Fruit fly (Drosophila melanogaster) whole organism, embryonic: ENCODE measurements around the gene Mrtf.

Source experiments
- Atf-2 ChIP-seq: fragments of 200-800 bp; sonication (Bioruptor generic); optimal IDR thresholded peaks from 2 replicates; lab custom pipeline; 2016; ENCODE audit warnings: missing biosample characterization, missing genetic modification characterization
- BtbVII ChIP-seq: fragments of 200-800 bp; sonication (Bioruptor generic); optimal IDR thresholded peaks from 3 replicates; lab custom pipeline; 2017; ENCODE audit warnings: missing biosample characterization, mild to moderate bottlenecking, missing genetic modification characterization
- CG10209 ChIP-seq: fragments of 200-800 bp; sonication (Bioruptor generic); optimal IDR thresholded peaks from 3 replicates; lab custom pipeline; 2017; ENCODE audit warnings: missing biosample characterization, mild to moderate bottlenecking, missing genetic modification characterization, missing genetic modification reagents
- CG11456 ChIP-seq: fragments of 200-800 bp; sonication (Bioruptor generic); IDR thresholded peaks from 3 replicates; pipeline ENCODE4 v1.3.6; 2022; ENCODE audit warnings: missing biosample characterization, missing genetic modification characterization
- CG11696 ChIP-seq: fragments of 200-800 bp; sonication (Bioruptor generic); IDR thresholded peaks from 2 replicates; pipeline ENCODE4 v1.3.6; 2022; ENCODE audit warnings: missing biosample characterization, missing genetic modification characterization
- CG12071 ChIP-seq: fragments of 200-800 bp; sonication (Bioruptor generic); optimal IDR thresholded peaks from 3 replicates; lab custom pipeline; 2018; ENCODE audit warnings: missing biosample characterization, mild to moderate bottlenecking, missing genetic modification characterization
- CG13287 ChIP-seq: fragments of 200-800 bp; sonication (Bioruptor generic); IDR thresholded peaks from 2 replicates; pipeline ENCODE4 v1.3.6; 2022; ENCODE audit warnings: missing biosample characterization, missing genetic modification characterization; ENCODE audit not compliant: partially characterized antibody
- CG15269 ChIP-seq: fragments of 200-800 bp; sonication (Bioruptor generic); optimal IDR thresholded peaks from 2 replicates; lab custom pipeline; 2018; ENCODE audit warnings: missing biosample characterization, mild to moderate bottlenecking, missing genetic modification characterization, moderate library complexity
- CG1603 ChIP-seq: fragments of 200-800 bp; sonication (Bioruptor generic); optimal IDR thresholded peaks from 2 replicates; lab custom pipeline; 2019; ENCODE audit warnings: missing biosample characterization, mild to moderate bottlenecking, missing genetic modification characterization, moderate library complexity
- CG16815 ChIP-seq: fragments of 200-800 bp; sonication (Bioruptor generic); optimal IDR thresholded peaks from 3 replicates; lab custom pipeline; 2017; ENCODE audit warnings: missing biosample characterization, mild to moderate bottlenecking, missing genetic modification characterization
- CG17359 ChIP-seq: fragments of 200-800 bp; sonication (Bioruptor generic); optimal IDR thresholded peaks from 3 replicates; lab custom pipeline; 2018; ENCODE audit warnings: missing biosample characterization, mild to moderate bottlenecking, missing genetic modification characterization, moderate library complexity
- CG31224 ChIP-seq: fragments of 200-800 bp; sonication (Bioruptor generic); IDR thresholded peaks from 2 replicates; pipeline ENCODE4 v1.3.6; 2022; ENCODE audit warnings: missing biosample characterization, missing genetic modification characterization
- CG3163 ChIP-seq: fragments of 200-800 bp; sonication (Bioruptor generic); optimal IDR thresholded peaks from 3 replicates; lab custom pipeline; 2016; ENCODE audit warnings: missing biosample characterization, missing genetic modification characterization
- CG33213 ChIP-seq: fragments of 200-800 bp; sonication (Bioruptor generic); optimal IDR thresholded peaks from 3 replicates; lab custom pipeline; 2016; ENCODE audit warnings: missing biosample characterization, missing genetic modification characterization
- CG8281 ChIP-seq: fragments of 200-800 bp; sonication (Bioruptor generic); optimal IDR thresholded peaks from 2 replicates; lab custom pipeline; 2018; ENCODE audit warnings: missing biosample characterization, mild to moderate bottlenecking, missing genetic modification characterization, moderate library complexity
- CG9437 ChIP-seq: fragments of 200-800 bp; sonication (Bioruptor generic); optimal IDR thresholded peaks from 2 replicates; lab custom pipeline; 2018; ENCODE audit warnings: missing biosample characterization, mild to moderate bottlenecking, missing genetic modification characterization
- CG9727 ChIP-seq: fragments of 200-800 bp; sonication (Bioruptor generic); optimal IDR thresholded peaks from 3 replicates; lab custom pipeline; 2017; ENCODE audit warnings: missing biosample characterization, mild to moderate bottlenecking, missing genetic modification characterization
- CTCF ChIP-seq: fragments of 200-800 bp; sonication (Bioruptor generic); optimal IDR thresholded peaks from 2 replicates; lab custom pipeline; 2017; ENCODE audit warnings: missing biosample characterization, mild to moderate bottlenecking, missing genetic modification characterization, moderate library complexity
- Deaf1 ChIP-seq: fragments of 200-800 bp; optimal IDR thresholded peaks from 3 replicates; lab custom pipeline; 2019; ENCODE audit warnings: missing biosample characterization, mild to moderate bottlenecking, missing genetic modification characterization, moderate library complexity
- Ets97D ChIP-seq: fragments of 200-800 bp; sonication (Bioruptor generic); optimal IDR thresholded peaks from 3 replicates; lab custom pipeline; 2016; ENCODE audit warnings: missing biosample characterization, missing genetic modification characterization
- Hey ChIP-seq: fragments of 200-800 bp; sonication (Bioruptor generic); optimal IDR thresholded peaks from 3 replicates; lab custom pipeline; 2018; ENCODE audit warnings: missing biosample characterization, mild to moderate bottlenecking, missing genetic modification characterization
- Lhr ChIP-seq: fragments of 200-800 bp; sonication (Bioruptor generic); optimal IDR thresholded peaks from 3 replicates; lab custom pipeline; 2017; ENCODE audit warnings: mild to moderate bottlenecking, missing biosample characterization, missing genetic modification reagents, missing genetic modification characterization
- MBD-R2 ChIP-seq: fragments of 200-800 bp; sonication (Bioruptor generic); IDR thresholded peaks from 2 replicates; pipeline ENCODE4 v1.3.6; 2022; ENCODE audit warnings: missing biosample characterization, missing genetic modification characterization
- NC2β ChIP-seq: fragments of 200-800 bp; sonication (Bioruptor generic); optimal IDR thresholded peaks from 2 replicates; lab custom pipeline; 2016; ENCODE audit warnings: missing biosample characterization, missing genetic modification characterization
- PHDP ChIP-seq: fragments of 200-800 bp; sonication (Bioruptor generic); optimal IDR thresholded peaks from 3 replicates; lab custom pipeline; 2018; ENCODE audit warnings: missing biosample characterization, mild to moderate bottlenecking, missing genetic modification characterization, moderate library complexity
- Ptx1 ChIP-seq: fragments of 200-800 bp; sonication (Bioruptor generic); IDR thresholded peaks from 2 replicates; pipeline ENCODE4 v1.3.6; 2022; ENCODE audit warnings: missing biosample characterization, missing genetic modification characterization
- Ravus ChIP-seq: fragments of 200-800 bp; sonication (Bioruptor generic); IDR thresholded peaks from 2 replicates; pipeline ENCODE4 v1.3.6; 2022; ENCODE audit warnings: missing biosample characterization, missing genetic modification characterization
- Side ChIP-seq: fragments of 200-800 bp; sonication (Bioruptor generic); optimal IDR thresholded peaks from 2 replicates; lab custom pipeline; 2016; ENCODE audit warnings: missing biosample characterization, missing genetic modification characterization
- Trl ChIP-seq, 3 experiments: fragments of >200 bp in 2 of 3; fragments of 200-800 bp in 1 of 3; sonication (Bioruptor generic) in 1 of 3; optimal IDR thresholded peaks; 2 replicates in 1 of 3; 3 replicates in 2 of 3; lab custom pipeline; 2016 to 2017; ENCODE audit warnings: missing biosample characterization in 1 of 3, missing genetic modification characterization in 1 of 3
- al ChIP-seq: fragments of 200-800 bp; sonication (Bioruptor generic); IDR thresholded peaks from 2 replicates; pipeline ENCODE4 v1.3.6; 2022; ENCODE audit warnings: missing biosample characterization, missing genetic modification characterization
- amos ChIP-seq: fragments of 200-800 bp; sonication (Bioruptor generic); IDR thresholded peaks from 2 replicates; pipeline ENCODE4 v1.3.6; 2022; ENCODE audit warnings: missing biosample characterization, missing genetic modification characterization; ENCODE audit not compliant: partially characterized antibody
- ap ChIP-seq: fragments of 200-800 bp; sonication (Bioruptor generic); IDR thresholded peaks from 2 replicates; pipeline ENCODE4 v1.3.6; 2022; ENCODE audit warnings: missing biosample characterization, missing genetic modification characterization
- bigmax ChIP-seq: fragments of 200-800 bp; sonication (Bioruptor generic); optimal IDR thresholded peaks from 2 replicates; lab custom pipeline; 2018; ENCODE audit warnings: missing biosample characterization, mild to moderate bottlenecking, missing genetic modification characterization
- ci ChIP-seq: fragments of 200-800 bp; sonication (Bioruptor generic); IDR thresholded peaks from 3 replicates; pipeline ENCODE4 v1.3.6; 2022; ENCODE audit warnings: missing biosample characterization, missing genetic modification characterization
- croc ChIP-seq: fragments of 200-800 bp; sonication (Bioruptor generic); conservative IDR thresholded peaks from 3 replicates; pipeline ENCODE4 v1.3.6; 2022; ENCODE audit warnings: missing biosample characterization, missing genetic modification characterization
- dan ChIP-seq: fragments of 200-800 bp; sonication (Bioruptor generic); IDR thresholded peaks from 2 replicates; pipeline ENCODE4 v1.3.6; 2022; ENCODE audit warnings: missing biosample characterization, missing genetic modification characterization
- dmrt11E ChIP-seq: fragments of 200-800 bp; sonication (Bioruptor generic); optimal IDR thresholded peaks from 3 replicates; lab custom pipeline; 2018; ENCODE audit warnings: missing biosample characterization, mild to moderate bottlenecking, missing genetic modification characterization, moderate library complexity
- ems ChIP-seq: fragments of 200-800 bp; sonication (Bioruptor generic); optimal IDR thresholded peaks from 3 replicates; lab custom pipeline; 2016; ENCODE audit warnings: missing biosample characterization, missing genetic modification characterization
- ewg ChIP-seq: fragments of 200-800 bp; sonication (Bioruptor generic); optimal IDR thresholded peaks from 3 replicates; lab custom pipeline; 2017; ENCODE audit warnings: mild to moderate bottlenecking, missing biosample characterization, missing genetic modification reagents, missing genetic modification characterization
- fd102C ChIP-seq: fragments of 200-800 bp; sonication (Bioruptor generic); optimal IDR thresholded peaks from 2 replicates; lab custom pipeline; 2018; ENCODE audit warnings: missing biosample characterization, mild to moderate bottlenecking, missing genetic modification characterization, moderate library complexity
- fd3F ChIP-seq: fragments of 200-800 bp; sonication (Bioruptor generic); optimal IDR thresholded peaks from 2 replicates; lab custom pipeline; 2018; ENCODE audit warnings: missing biosample characterization, mild to moderate bottlenecking, missing genetic modification characterization, moderate library complexity
- gfzf ChIP-seq: fragments of 200-800 bp; sonication (Bioruptor generic); optimal IDR thresholded peaks from 2 replicates; lab custom pipeline; 2016; ENCODE audit warnings: missing biosample characterization, mild to moderate bottlenecking, missing genetic modification characterization, moderate library complexity
- hbn ChIP-seq: fragments of 200-800 bp; sonication (Bioruptor generic); IDR thresholded peaks from 2 replicates; pipeline ENCODE4 v1.3.6; 2022; ENCODE audit warnings: missing biosample characterization, missing genetic modification characterization; ENCODE audit not compliant: partially characterized antibody
- jigr1 ChIP-seq: fragments of 200-800 bp; sonication (Bioruptor generic); IDR thresholded peaks from 3 replicates; pipeline ENCODE4 v1.3.6; 2022; ENCODE audit warnings: missing biosample characterization, missing genetic modification characterization
- maf-S ChIP-seq: fragments of 200-800 bp; sonication (Bioruptor generic); optimal IDR thresholded peaks from 2 replicates; lab custom pipeline; 2016; ENCODE audit warnings: missing biosample characterization, missing genetic modification characterization
- org-1 ChIP-seq: fragments of 200-800 bp; sonication (Bioruptor generic); optimal IDR thresholded peaks from 2 replicates; lab custom pipeline; 2017; ENCODE audit warnings: missing biosample characterization, missing genetic modification characterization
- salm ChIP-seq: fragments of 200-800 bp; sonication (Bioruptor generic); optimal IDR thresholded peaks from 2 replicates; lab custom pipeline; 2018; ENCODE audit warnings: missing biosample characterization, mild to moderate bottlenecking, missing genetic modification characterization
- sqz ChIP-seq: fragments of 200-800 bp; sonication (Bioruptor generic); optimal IDR thresholded peaks from 3 replicates; lab custom pipeline; 2018; ENCODE audit warnings: missing biosample characterization, mild to moderate bottlenecking, missing genetic modification characterization
- stwl ChIP-seq: fragments of 200-800 bp; sonication (Bioruptor generic); optimal IDR thresholded peaks from 3 replicates; lab custom pipeline; 2018; ENCODE audit warnings: missing biosample characterization, mild to moderate bottlenecking, missing genetic modification characterization, moderate library complexity
- toy ChIP-seq: fragments of 200-800 bp; sonication (Bioruptor generic); IDR thresholded peaks from 2 replicates; pipeline ENCODE4 v1.3.6; 2022; ENCODE audit warnings: missing biosample characterization, missing genetic modification characterization

Mrtf gene

DNA sequence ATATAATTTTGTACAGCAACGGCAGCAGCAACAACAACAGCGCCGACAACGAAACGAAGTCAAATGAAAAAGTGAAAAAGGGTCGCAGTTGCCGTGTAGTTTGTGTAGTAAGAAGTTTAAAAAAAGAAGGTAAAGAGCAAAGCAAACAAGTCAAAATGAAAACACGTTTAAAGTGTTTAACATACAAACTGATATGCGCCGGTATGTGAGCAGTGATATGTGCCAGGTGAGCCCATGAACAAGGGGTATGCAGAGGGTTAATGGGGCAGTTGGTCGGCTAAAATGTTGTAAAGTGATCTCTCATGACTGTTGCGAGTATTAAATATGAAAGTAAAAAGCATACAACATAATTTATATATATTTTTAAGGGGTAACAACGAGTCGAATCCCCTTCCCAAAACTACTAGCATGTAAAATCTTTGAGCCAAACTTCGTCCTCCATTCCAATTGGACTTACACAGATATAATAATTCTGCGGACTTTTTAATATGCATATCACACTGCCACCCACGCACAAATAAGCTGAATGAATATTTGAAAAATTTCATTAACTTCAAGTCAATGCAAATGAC, 39.7 kb upstream of the Mrtf start (continued):
- peak; percentile 86 for TF ChIP-seq Ptx1
- TF ChIP-seq MBD-R2 (GFP tag; lab: Robert Waterston, UW) = peak; percentile 61
- TF ChIP-seq croc (GFP tag; lab: Robert Waterston, UW) = peak; percentile 68
- no peak for TF ChIP-seq bigmax (GFP tag; lab: Kevin White, UChicago)
- TF ChIP-seq salm (tag; lab: Kevin White, UChicago) = peak; percentile 32
- TF ChIP-seq Atf-2 = no peak
- TF ChIP-seq CG15269 (tag; lab: Kevin White, UChicago) = peak; percentile 57
- peak; percentile 4 for TF ChIP-seq Ets97D (GFP tag; lab: Kevin White, UChicago)
- TF ChIP-seq maf-S (GFP tag; lab: Kevin White, UChicago) = no peak
- no peak for TF ChIP-seq Trl (optimal IDR thresholded peaks at IDR 0.05; lab: Kevin White, UChicago)
- peak; percentile 54 for TF ChIP-seq Trl (GFP tag; optimal IDR thresholded peaks at IDR 0.05; lab: Kevin White, UChicago)
- no peak for TF ChIP-seq stwl (tag; lab: Kevin White, UChicago)
- peak; percentile 93 for TF ChIP-seq CG11456 (GFP tag; lab: Robert Waterston, UW)
- TF ChIP-seq gfzf = no peak
- TF ChIP-seq amos (GFP tag; lab: Robert Waterston, UW) = no peak
- TF ChIP-seq ap (GFP tag; lab: Robert Waterston, UW) = peak; percentile 30; the same call in 1 of the 2 replicates
- TF ChIP-seq hbn (GFP tag; lab: Robert Waterston, UW) = no peak
- TF ChIP-seq Side (GFP tag; lab: Kevin White, UChicago) = peak; percentile 50
- peak; percentile 37 for TF ChIP-seq ems (GFP tag; lab: Kevin White, UChicago)
- TF ChIP-seq fd102C (GFP tag; lab: Kevin White, UChicago) = no peak
- peak; percentile 23 for TF ChIP-seq Deaf1 (tag; lab: Kevin White, UChicago)
- TF ChIP-seq PHDP (tag; lab: Kevin White, UChicago) = peak; percentile 28
- TF ChIP-seq CG9727 (GFP tag; lab: Kevin White, UChicago) = peak; percentile 75
- peak; percentile 79 for TF ChIP-seq CG1603 (tag; lab: Kevin White, UChicago)
- TF ChIP-seq CG17359 (tag; lab: Kevin White, UChicago) = peak; percentile 79
- peak; percentile 28 for TF ChIP-seq ewg (GFP tag; lab: Kevin White, UChicago)
- peak; percentile 56 for TF ChIP-seq BtbVII
- TF ChIP-seq Ravus (GFP tag; lab: Robert Waterston, UW) = peak; percentile 57
- peak; percentile 29 for TF ChIP-seq CG33213 (GFP tag; lab: Kevin White, UChicago)
- peak; percentile 77 for TF ChIP-seq toy (GFP tag; lab: Robert Waterston, UW)
- no peak for TF ChIP-seq Lhr
- peak; percentile 89 for TF ChIP-seq al (GFP tag; lab: Robert Waterston, UW)
- TF ChIP-seq dan (GFP tag; lab: Robert Waterston, UW) = no peak; the same call in 1 of the 2 replicates
- TF ChIP-seq CG31224 (GFP tag; lab: Robert Waterston, UW) = peak; percentile 86
- TF ChIP-seq CG3163 (GFP tag; lab: Kevin White, UChicago) = no peak
- TF ChIP-seq ci = peak; percentile 87
- no peak for TF ChIP-seq sqz (GFP tag; lab: Kevin White, UChicago)
- no peak for TF ChIP-seq NC2β (GFP tag; lab: Kevin White, UChicago)
- TF ChIP-seq CG12071 (GFP tag; lab: Kevin White, UChicago) = peak; percentile 39
- no peak for TF ChIP-seq fd3F (GFP tag; lab: Kevin White, UChicago)
- TF ChIP-seq CG8281 (tag; lab: Kevin White, UChicago) = no peak
- peak; percentile 78 for TF ChIP-seq CG11696 (GFP tag; lab: Robert Waterston, UW)
- TF ChIP-seq CG13287 (GFP tag; lab: Robert Waterston, UW) = no peak
- TF ChIP-seq jigr1 (GFP tag; lab: Robert Waterston, UW) = peak; percentile 68; the same call in 2 of the 3 replicates
- TF ChIP-seq CG9437 = no peak
- peak; percentile 6 for TF ChIP-seq CTCF (GFP tag; lab: Kevin White, UChicago)
- peak; percentile 12 for TF ChIP-seq dmrt11E (tag; lab: Kevin White, UChicago)
- TF ChIP-seq CG10209 (GFP tag; lab: Kevin White, UChicago) = peak; percentile 49
- TF ChIP-seq org-1 (GFP tag; lab: Kevin White, UChicago) = peak; percentile 23
- TF ChIP-seq CG16815 (GFP tag; lab: Kevin White, UChicago) = no peak
- no peak for TF ChIP-seq Hey (tag; lab: Kevin White, UChicago)
